Worm (Caenorhabditis elegans) whole organism, late embryonic: Measurements from ENCODE around the gene F52D10.2.

Experiments used
- ceh-18 ChIP-seq: sonication (generic microtip); optimal IDR thresholded peaks from 2 replicates; lab custom pipeline; 2016; ENCODE audit warnings: missing genetic modification characterization, missing compliant biosample characterization
- unc-86 ChIP-seq: sonication (generic microtip); optimal IDR thresholded peaks from 2 replicates; lab custom pipeline; 2016; ENCODE audit warnings: missing genetic modification characterization, missing compliant biosample characterization

Gene F52D10.2

DNA sequence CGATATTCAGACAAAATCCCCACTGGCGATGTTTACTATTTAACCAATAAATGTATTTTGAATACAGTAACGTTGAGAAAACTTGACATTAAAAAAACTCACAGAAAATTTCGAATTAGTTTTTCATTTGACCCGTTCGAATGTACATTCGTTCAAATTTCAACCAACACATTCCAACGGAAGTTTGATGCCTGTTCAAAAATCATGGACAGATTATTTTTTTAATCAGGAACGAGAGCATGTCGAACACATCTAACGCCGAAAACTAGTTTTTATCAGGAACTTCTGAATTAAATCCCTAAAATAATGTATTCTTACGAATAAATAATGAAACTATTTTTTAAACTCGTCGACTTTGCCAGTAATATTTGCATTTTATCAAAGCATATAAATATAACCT, 49.8 kb downstream of the F52D10.2 start:
- TF ChIP-seq unc-86 (tag; lab: Kevin White, UChicago) (no peak), ceh-18 (tag; lab: Kevin White, UChicago) (no peak)
